Fruit fly (Drosophila melanogaster) whole organism, adult: Measurements from ENCODE around the gene pyd.

Experiments
- CG12768 ChIP-seq: fragments of 200-800 bp; sonication (Bioruptor generic); optimal IDR thresholded peaks from 2 replicates; lab custom pipeline; 2017; ENCODE audit warnings: missing biosample characterization, missing genetic modification characterization, mild to moderate bottlenecking, moderate library complexity, missing genetic modification reagents
- CG1620 ChIP-seq: fragments of 200-800 bp; sonication (Bioruptor generic); optimal IDR thresholded peaks from 2 replicates; lab custom pipeline; 2016; ENCODE audit warnings: missing biosample characterization, missing genetic modification characterization
- CG33017 ChIP-seq: fragments of 200-800 bp; sonication (Bioruptor generic); optimal IDR thresholded peaks from 2 replicates; lab custom pipeline; 2018; ENCODE audit warnings: missing biosample characterization, mild to moderate bottlenecking, missing genetic modification characterization, moderate library complexity
- CG5204 ChIP-seq: fragments of 200-800 bp; sonication (Bioruptor generic); optimal IDR thresholded peaks from 2 replicates; lab custom pipeline; 2016; ENCODE audit warnings: missing biosample characterization, missing genetic modification characterization
- CG7101 ChIP-seq: fragments of 200-800 bp; sonication (Bioruptor generic); optimal IDR thresholded peaks from 2 replicates; lab custom pipeline; 2018; ENCODE audit warnings: missing biosample characterization, mild to moderate bottlenecking, missing genetic modification characterization, moderate library complexity
- Hr96 ChIP-seq: fragments of 200-800 bp; sonication (Bioruptor generic); optimal IDR thresholded peaks from 2 replicates; lab custom pipeline; 2016; ENCODE audit warnings: missing biosample characterization, missing genetic modification characterization
- Mnt ChIP-seq: fragments of 200-800 bp; sonication (Bioruptor generic); optimal IDR thresholded peaks from 2 replicates; lab custom pipeline; 2016; ENCODE audit warnings: missing biosample characterization, mild to moderate bottlenecking, missing genetic modification characterization
- bab1 ChIP-seq: fragments of 200-800 bp; sonication (Bioruptor generic); optimal IDR thresholded peaks from 3 replicates; lab custom pipeline; 2019; ENCODE audit warnings: missing biosample characterization, mild to moderate bottlenecking, missing genetic modification characterization, moderate library complexity
- cnc ChIP-seq, 2 experiments: fragments of >200 bp; optimal IDR thresholded peaks; 2 replicates each; lab custom pipeline; 2017
- kay ChIP-seq: fragments of 200-800 bp; sonication (Bioruptor generic); peaks from one replicate; lab custom pipeline; 2016; ENCODE audit warnings: missing biosample characterization, missing genetic modification characterization, borderline replicate concordance
- ovo ChIP-seq: fragments of 200-800 bp; sonication (Bioruptor generic); optimal IDR thresholded peaks from 2 replicates; lab custom pipeline; 2016; ENCODE audit warnings: missing biosample characterization, missing genetic modification characterization
- tj ChIP-seq: fragments of 200-800 bp; sonication (Bioruptor generic); optimal IDR thresholded peaks from 3 replicates; lab custom pipeline; 2017; ENCODE audit warnings: missing biosample characterization, mild to moderate bottlenecking, missing genetic modification characterization, moderate library complexity
- toe ChIP-seq: fragments of 200-800 bp; sonication (Bioruptor generic); optimal IDR thresholded peaks from 2 replicates; lab custom pipeline; 2016; ENCODE audit warnings: missing biosample characterization, missing genetic modification characterization

DNA sequence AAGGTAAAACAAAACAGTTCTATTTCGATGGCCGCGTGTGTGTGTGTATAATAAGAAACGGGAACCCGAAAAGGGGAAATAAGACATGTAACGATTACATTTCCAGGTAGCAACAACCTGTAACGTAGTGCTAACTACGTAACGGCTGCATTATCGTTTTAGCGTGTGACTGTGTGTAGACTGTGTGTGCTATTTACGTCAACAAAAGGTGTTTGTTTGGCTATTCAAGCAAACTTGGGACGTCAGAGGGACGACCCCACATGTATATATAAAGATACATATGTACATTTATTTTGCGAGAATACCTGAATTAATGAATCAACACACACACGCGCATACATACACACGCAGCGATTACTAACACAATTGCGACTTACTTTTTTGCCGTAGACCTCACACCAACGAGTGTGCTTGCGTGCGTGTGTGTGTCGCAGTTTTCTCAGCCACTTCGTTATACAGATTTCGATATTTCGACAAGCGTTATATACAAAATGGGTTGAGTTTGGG, 112.1 kb downstream of the pyd start:
- peak in 1 of 2 experiments; percentile 17 for TF ChIP-seq cnc (optimal IDR thresholded peaks at IDR 0.05; lab: Kevin White, UChicago)
- TF ChIP-seq CG1620 (GFP tag; lab: Kevin White, UChicago) = no peak
- no peak for TF ChIP-seq Hr96 (GFP tag; lab: Kevin White, UChicago)
- peak; percentile 39 for TF ChIP-seq CG7101 (tag; lab: Kevin White, UChicago)
- TF ChIP-seq CG5204 (GFP tag; lab: Kevin White, UChicago) = peak; percentile 29
- TF ChIP-seq ovo (GFP tag; lab: Kevin White, UChicago) = peak; percentile 74
- TF ChIP-seq CG12768 (GFP tag; lab: Kevin White, UChicago) = peak; percentile 57
- peak; percentile 22 for TF ChIP-seq tj (GFP tag; lab: Kevin White, UChicago)
- TF ChIP-seq kay (GFP tag; lab: Kevin White, UChicago) = peak; percentile 97
- peak; percentile 13 for TF ChIP-seq bab1 (GFP tag; lab: Kevin White, UChicago)
- TF ChIP-seq toe = peak; percentile 46
- peak; percentile 78 for TF ChIP-seq Mnt (GFP tag; lab: Kevin White, UChicago)
- peak; percentile 57 for TF ChIP-seq CG33017
